Fruit fly (Drosophila melanogaster) whole organism, embryonic: ENCODE measurements around the gene CG14020.
A peak's percentile ranks its signal among the peaks of the same experiment; 100 is the strongest.

Source experiments
- B-H2 ChIP-seq: fragments of 200-800 bp; sonication (Bioruptor generic); optimal IDR thresholded peaks from 2 replicates; lab custom pipeline; 2018; ENCODE audit warnings: missing biosample characterization, mild to moderate bottlenecking, missing genetic modification characterization
- BEAF-32 ChIP-seq: fragments of 200-800 bp; sonication (Bioruptor generic); optimal IDR thresholded peaks from 3 replicates; lab custom pipeline; 2017; ENCODE audit warnings: missing biosample characterization, missing genetic modification characterization, mild to moderate bottlenecking, moderate library complexity, missing genetic modification reagents
- Bteb2 ChIP-seq: fragments of 200-800 bp; sonication (Bioruptor generic); optimal IDR thresholded peaks from 2 replicates; lab custom pipeline; 2016; ENCODE audit warnings: missing biosample characterization, missing genetic modification characterization
- CG10462 ChIP-seq: fragments of 200-800 bp; sonication (Bioruptor generic); optimal IDR thresholded peaks from 2 replicates; lab custom pipeline; 2016; ENCODE audit warnings: missing biosample characterization, missing genetic modification characterization
- CG12391 ChIP-seq: fragments of 200-800 bp; sonication (Bioruptor generic); optimal IDR thresholded peaks from 3 replicates; lab custom pipeline; 2018; ENCODE audit warnings: missing biosample characterization, mild to moderate bottlenecking, missing genetic modification characterization, moderate library complexity
- CG13894 ChIP-seq: fragments of 200-800 bp; sonication (Bioruptor generic); optimal IDR thresholded peaks from 3 replicates; lab custom pipeline; 2018; ENCODE audit warnings: missing biosample characterization, mild to moderate bottlenecking, missing genetic modification characterization, moderate library complexity
- CG14710 ChIP-seq: fragments of 200-800 bp; sonication (Bioruptor generic); optimal IDR thresholded peaks from 3 replicates; lab custom pipeline; 2019; ENCODE audit warnings: missing biosample characterization, mild to moderate bottlenecking, missing genetic modification characterization, moderate library complexity
- CG14860 ChIP-seq: fragments of 200-800 bp; sonication (Bioruptor generic); IDR thresholded peaks from 3 replicates; pipeline ENCODE4 v1.3.6; 2022; ENCODE audit warnings: missing biosample characterization, missing genetic modification characterization; ENCODE audit not compliant: partially characterized antibody
- CG15514 ChIP-seq: fragments of 200-800 bp; sonication (Bioruptor generic); optimal IDR thresholded peaks from 3 replicates; lab custom pipeline; 2017; ENCODE audit warnings: missing biosample characterization, missing genetic modification characterization, mild to moderate bottlenecking, moderate library complexity, missing genetic modification reagents
- CG17186 ChIP-seq: fragments of 200-800 bp; sonication (Bioruptor generic); optimal IDR thresholded peaks from 3 replicates; lab custom pipeline; 2017; ENCODE audit warnings: missing biosample characterization, missing genetic modification reagents, missing genetic modification characterization
- CG2120 ChIP-seq: fragments of 200-800 bp; sonication (Bioruptor generic); optimal IDR thresholded peaks from 3 replicates; lab custom pipeline; 2016; ENCODE audit warnings: missing biosample characterization, missing genetic modification characterization
- CG2875 ChIP-seq: fragments of 200-800 bp; sonication (Bioruptor generic); optimal IDR thresholded peaks from 2 replicates; lab custom pipeline; 2017; ENCODE audit warnings: missing biosample characterization, mild to moderate bottlenecking, missing genetic modification characterization, missing genetic modification reagents
- CG31224 ChIP-seq: fragments of 200-800 bp; sonication (Bioruptor generic); IDR thresholded peaks from 2 replicates; pipeline ENCODE4 v1.3.6; 2022; ENCODE audit warnings: missing biosample characterization, missing genetic modification characterization
- CG33213 ChIP-seq: fragments of 200-800 bp; sonication (Bioruptor generic); optimal IDR thresholded peaks from 3 replicates; lab custom pipeline; 2016; ENCODE audit warnings: missing biosample characterization, missing genetic modification characterization
- CG34422 ChIP-seq: fragments of 200-800 bp; sonication (Bioruptor generic); IDR thresholded peaks from 3 replicates; pipeline ENCODE4 v1.3.6; 2022; ENCODE audit warnings: missing biosample characterization, missing genetic modification characterization
- CG6791 ChIP-seq: fragments of 200-800 bp; sonication (Bioruptor generic); IDR thresholded peaks from 3 replicates; pipeline ENCODE4 v1.3.6; 2022; ENCODE audit warnings: missing biosample characterization, missing genetic modification characterization; ENCODE audit not compliant: partially characterized antibody
- CG8388 ChIP-seq: fragments of 200-800 bp; sonication (Bioruptor generic); optimal IDR thresholded peaks from 2 replicates; lab custom pipeline; 2019; ENCODE audit warnings: missing biosample characterization, mild to moderate bottlenecking, missing genetic modification characterization, moderate library complexity
- CG9437 ChIP-seq: fragments of 200-800 bp; sonication (Bioruptor generic); optimal IDR thresholded peaks from 2 replicates; lab custom pipeline; 2018; ENCODE audit warnings: missing biosample characterization, mild to moderate bottlenecking, missing genetic modification characterization
- CG9876 ChIP-seq: fragments of 200-800 bp; sonication (Bioruptor generic); optimal IDR thresholded peaks from 2 replicates; lab custom pipeline; 2016; ENCODE audit warnings: missing biosample characterization, missing genetic modification characterization
- CTCF ChIP-seq: fragments of 200-800 bp; sonication (Bioruptor generic); optimal IDR thresholded peaks from 2 replicates; lab custom pipeline; 2017; ENCODE audit warnings: missing biosample characterization, mild to moderate bottlenecking, missing genetic modification characterization, moderate library complexity
- CoRest ChIP-seq: fragments of 200-800 bp; sonication (Bioruptor generic); optimal IDR thresholded peaks from 3 replicates; lab custom pipeline; 2018; ENCODE audit warnings: missing biosample characterization, mild to moderate bottlenecking, missing genetic modification characterization, moderate library complexity
- E2f2 ChIP-seq: fragments of 200-800 bp; sonication (Bioruptor generic); IDR thresholded peaks from 2 replicates; pipeline ENCODE4 v1.3.6; 2022; ENCODE audit warnings: missing biosample characterization, missing genetic modification characterization
- Fer2 ChIP-seq: fragments of 200-800 bp; sonication (Bioruptor generic); optimal IDR thresholded peaks from 2 replicates; lab custom pipeline; 2018; ENCODE audit warnings: missing biosample characterization, mild to moderate bottlenecking, missing genetic modification characterization, moderate library complexity
- Hmr ChIP-seq: fragments of 200-800 bp; sonication (Bioruptor generic); optimal IDR thresholded peaks from 3 replicates; lab custom pipeline; 2017; ENCODE audit warnings: mild to moderate bottlenecking, missing biosample characterization, missing genetic modification reagents, missing genetic modification characterization
- Hr3 ChIP-seq: fragments of 200-800 bp; sonication (Bioruptor generic); optimal IDR thresholded peaks from 3 replicates; lab custom pipeline; 2016; ENCODE audit warnings: missing biosample characterization, missing genetic modification characterization
- Lhr ChIP-seq: fragments of 200-800 bp; sonication (Bioruptor generic); optimal IDR thresholded peaks from 3 replicates; lab custom pipeline; 2017; ENCODE audit warnings: mild to moderate bottlenecking, missing biosample characterization, missing genetic modification reagents, missing genetic modification characterization
- Mad ChIP-seq: fragments of 200-800 bp; sonication (Bioruptor generic); optimal IDR thresholded peaks from 2 replicates; lab custom pipeline; 2016; ENCODE audit warnings: missing biosample characterization, missing genetic modification characterization
- Scr ChIP-seq: fragments of 200-800 bp; sonication (Bioruptor generic); IDR thresholded peaks from 2 replicates; pipeline ENCODE4 v1.3.6; 2022; ENCODE audit warnings: missing biosample characterization, missing genetic modification characterization; ENCODE audit not compliant: partially characterized antibody
- Side ChIP-seq: fragments of 200-800 bp; sonication (Bioruptor generic); optimal IDR thresholded peaks from 2 replicates; lab custom pipeline; 2016; ENCODE audit warnings: missing biosample characterization, missing genetic modification characterization
- Sin3A ChIP-seq: fragments of >200 bp; optimal IDR thresholded peaks from 2 replicates; lab custom pipeline; 2018
- Spps ChIP-seq: fragments of 200-800 bp; sonication (Bioruptor generic); optimal IDR thresholded peaks from 2 replicates; lab custom pipeline; 2018; ENCODE audit warnings: missing biosample characterization, mild to moderate bottlenecking, missing genetic modification characterization
- Stat92E ChIP-seq, 3 experiments: fragments of >200 bp in 2 of 3; fragments of 200-800 bp in 1 of 3; sonication (Bioruptor generic) in 1 of 3; optimal IDR thresholded peaks; 2 replicates each; lab custom pipeline; 2017 to 2019; ENCODE audit warnings: missing biosample characterization in 3 of 3, missing genetic modification characterization in 3 of 3, mild to moderate bottlenecking in 1 of 3, moderate library complexity in 1 of 3
- YL-1 ChIP-seq: fragments of 200-800 bp; sonication (Bioruptor generic); optimal IDR thresholded peaks from 3 replicates; lab custom pipeline; 2017; ENCODE audit warnings: missing biosample characterization, mild to moderate bottlenecking, missing genetic modification characterization
- ac ChIP-seq: fragments of 200-800 bp; sonication (Bioruptor generic); optimal IDR thresholded peaks from 3 replicates; lab custom pipeline; 2017; ENCODE audit warnings: missing biosample characterization, mild to moderate bottlenecking, missing genetic modification characterization
- bowl ChIP-seq: fragments of 200-800 bp; sonication (Bioruptor generic); IDR thresholded peaks from 2 replicates; pipeline ENCODE4 v1.3.6; 2022; ENCODE audit warnings: missing biosample characterization, missing genetic modification characterization
- crp ChIP-seq, 2 experiments: fragments of 200-800 bp; sonication (Bioruptor generic); optimal IDR thresholded peaks; 2 replicates in 1 of 2; 3 replicates in 1 of 2; lab custom pipeline; 2017; ENCODE audit warnings: missing biosample characterization in 2 of 2, missing genetic modification characterization in 2 of 2, mild to moderate bottlenecking in 1 of 2, moderate library complexity in 1 of 2
- dm ChIP-seq: fragments of 200-800 bp; sonication (Bioruptor generic); optimal IDR thresholded peaks from 3 replicates; lab custom pipeline; 2016; ENCODE audit warnings: missing biosample characterization, missing genetic modification characterization
- ham ChIP-seq: fragments of 200-800 bp; sonication (Bioruptor generic); IDR thresholded peaks from 2 replicates; pipeline ENCODE4 v1.3.6; 2022; ENCODE audit warnings: missing biosample characterization, missing genetic modification characterization
- hbn ChIP-seq: fragments of 200-800 bp; sonication (Bioruptor generic); IDR thresholded peaks from 2 replicates; pipeline ENCODE4 v1.3.6; 2022; ENCODE audit warnings: missing biosample characterization, missing genetic modification characterization; ENCODE audit not compliant: partially characterized antibody
- hkb ChIP-seq, 2 experiments: fragments of 200-800 bp in 1 of 2; fragments of >200 bp in 1 of 2; sonication (Bioruptor generic) in 1 of 2; IDR thresholded peaks in 1 of 2; optimal IDR thresholded peaks in 1 of 2; 2 replicates each; pipeline versions ENCODE4 v1.3.6 to Lab custom; 2017 to 2022; ENCODE audit warnings: missing biosample characterization in 1 of 2, missing genetic modification characterization in 1 of 2
- nau ChIP-seq: fragments of 200-800 bp; sonication (Bioruptor generic); optimal IDR thresholded peaks from 3 replicates; lab custom pipeline; 2017; ENCODE audit warnings: missing biosample characterization, mild to moderate bottlenecking, missing genetic modification characterization, missing genetic modification reagents
- pzg ChIP-seq: fragments of 200-800 bp; sonication (Bioruptor generic); optimal IDR thresholded peaks from 3 replicates; lab custom pipeline; 2018; ENCODE audit warnings: missing biosample characterization, mild to moderate bottlenecking, missing genetic modification characterization, moderate library complexity
- schlank ChIP-seq: fragments of 200-800 bp; sonication (Bioruptor generic); optimal IDR thresholded peaks from 2 replicates; lab custom pipeline; 2018; ENCODE audit warnings: missing biosample characterization, mild to moderate bottlenecking, missing genetic modification characterization
- sens ChIP-seq: fragments of 200-800 bp; sonication (Bioruptor generic); peaks from one replicate; lab custom pipeline; 2016; ENCODE audit warnings: missing biosample characterization, missing genetic modification characterization
- sna ChIP-seq: fragments of 200-800 bp; sonication (Bioruptor generic); IDR thresholded peaks from 2 replicates; pipeline ENCODE4 v1.3.6; 2022; ENCODE audit warnings: missing biosample characterization, missing genetic modification characterization; ENCODE audit not compliant: partially characterized antibody
- sob ChIP-seq: fragments of 200-800 bp; sonication (Bioruptor generic); IDR thresholded peaks from 2 replicates; pipeline ENCODE4 v1.3.6; 2022; ENCODE audit warnings: missing biosample characterization, missing genetic modification characterization
- stc ChIP-seq: fragments of 200-800 bp; sonication (Bioruptor generic); IDR thresholded peaks from 2 replicates; pipeline ENCODE4 v1.3.6; 2022; ENCODE audit warnings: missing biosample characterization, missing genetic modification characterization
- yki ChIP-seq: fragments of >200 bp; optimal IDR thresholded peaks from 3 replicates; lab custom pipeline; 2018
- zf30C ChIP-seq: fragments of 200-800 bp; sonication (Bioruptor generic); optimal IDR thresholded peaks from 3 replicates; lab custom pipeline; 2018; ENCODE audit warnings: missing biosample characterization, mild to moderate bottlenecking, missing genetic modification characterization

CG14020 gene

DNA sequence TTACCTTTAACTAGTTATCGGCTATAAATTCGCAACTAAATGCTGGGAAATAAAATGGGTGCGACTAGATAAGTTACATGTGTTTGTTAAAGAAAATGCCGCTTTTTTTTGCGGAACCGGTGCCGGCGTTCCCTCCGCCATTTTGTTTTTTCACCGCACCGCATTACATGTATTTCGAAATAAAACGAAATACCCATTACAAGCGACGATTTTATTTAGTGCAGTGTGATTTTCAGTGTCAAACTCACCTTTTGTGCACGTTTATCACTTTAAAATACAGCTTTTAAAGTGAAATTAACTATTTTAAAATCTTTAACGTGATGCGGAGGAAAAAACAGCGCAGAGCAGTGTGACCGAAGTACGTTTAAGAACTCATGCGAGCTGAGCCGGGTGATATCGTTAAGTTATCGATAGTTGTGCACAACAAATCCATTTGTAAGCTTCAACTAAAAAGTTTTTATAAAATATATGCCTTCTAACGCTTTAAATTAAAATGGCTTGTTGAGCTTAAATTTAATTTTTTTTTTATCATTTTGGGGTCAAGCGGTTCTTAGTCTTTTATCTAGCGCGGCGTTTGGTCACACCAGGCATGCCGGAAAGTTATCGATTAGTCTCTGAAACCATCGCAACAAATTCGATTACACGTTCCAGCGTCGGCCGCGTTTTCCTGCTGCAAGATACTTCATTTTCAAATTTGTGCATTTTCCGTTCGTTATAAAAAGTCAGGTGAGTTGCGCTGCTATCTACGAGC is 24.6 kb downstream of the CG14020 start, which contains the start of the genes Hel25E and Lam (continued):
- TF ChIP-seq Stat92E (GFP tag; optimal IDR thresholded peaks at IDR 0.05; lab: Kevin White, UChicago): no peak
- TF ChIP-seq CG2120 (GFP tag; lab: Kevin White, UChicago): peak; percentile 29
- TF ChIP-seq CG33213 (GFP tag; lab: Kevin White, UChicago): no peak
- no peak for TF ChIP-seq CG31224 (GFP tag; lab: Robert Waterston, UW)
- TF ChIP-seq pzg (GFP tag; lab: Kevin White, UChicago): peak; percentile 78
- TF ChIP-seq Scr: peak; percentile 91
- no peak for TF ChIP-seq CG9437 (GFP tag; lab: Kevin White, UChicago)
- TF ChIP-seq CG10462 (GFP tag; lab: Kevin White, UChicago): no peak
- no peak for TF ChIP-seq CG13894 (tag; lab: Kevin White, UChicago)
- TF ChIP-seq stc (GFP tag; lab: Robert Waterston, UW): no peak
- TF ChIP-seq zf30C (GFP tag; lab: Kevin White, UChicago): no peak
- no peak for TF ChIP-seq CG8388 (GFP tag; lab: Kevin White, UChicago)
- no peak for TF ChIP-seq CG2875 (GFP tag; lab: Kevin White, UChicago)
- TF ChIP-seq schlank (tag; lab: Kevin White, UChicago): no peak
- peak; percentile 42 for TF ChIP-seq Mad (GFP tag; lab: Kevin White, UChicago)
- peak; percentile 94 for TF ChIP-seq BEAF-32 (GFP tag; lab: Kevin White, UChicago)
- peak; percentile 69 for TF ChIP-seq hkb (optimal IDR thresholded peaks at IDR 0.05; lab: Kevin White, UChicago)
- no peak for TF ChIP-seq hkb (GFP tag; IDR thresholded peaks at IDR 0.05; lab: Robert Waterston, UW)
- TF ChIP-seq sna: peak; percentile 93
- peak; percentile 92 for TF ChIP-seq sens (GFP tag; lab: Kevin White, UChicago)
- peak; percentile 91 for TF ChIP-seq Hr3 (GFP tag; lab: Kevin White, UChicago)
- no peak for TF ChIP-seq CTCF
- TF ChIP-seq CG6791 (GFP tag; lab: Robert Waterston, UW): peak; percentile 81
- TF ChIP-seq CG34422 (GFP tag; lab: Robert Waterston, UW): peak; percentile 79; the same call in 1 of the 3 replicates
- no peak for TF ChIP-seq B-H2
- peak; percentile 55 for TF ChIP-seq Lhr (GFP tag; lab: Kevin White, UChicago)
- 0 out of 2 replicates have a peak, but pooled peaks have one; percentile 40 for TF ChIP-seq E2f2 (GFP tag; lab: Robert Waterston, UW)
- peak; percentile 90 for TF ChIP-seq hbn (GFP tag; lab: Robert Waterston, UW)
- TF ChIP-seq CG14710 (tag; lab: Kevin White, UChicago): peak; percentile 79
- peak; percentile 16 for TF ChIP-seq dm
- TF ChIP-seq yki (lab: Kevin White, UChicago): no peak
- TF ChIP-seq crp (GFP tag; optimal IDR thresholded peaks at IDR 0.05; lab: Kevin White, UChicago): peak in 1 of 2 experiments; percentile 21
- no peak for TF ChIP-seq Fer2 (tag; lab: Kevin White, UChicago)
- TF ChIP-seq CG12391 (tag; lab: Kevin White, UChicago): peak; percentile 63
- peak; percentile 14 for TF ChIP-seq Side (GFP tag; lab: Kevin White, UChicago)
- peak; percentile 98 for TF ChIP-seq Sin3A (lab: Kevin White, UChicago)
- peak; percentile 66; the same call in 1 of the 3 replicates for TF ChIP-seq CG14860 (GFP tag; lab: Robert Waterston, UW)
- TF ChIP-seq CG15514 (GFP tag; lab: Kevin White, UChicago): peak; percentile 73
- TF ChIP-seq sob (GFP tag; lab: Robert Waterston, UW): no peak
- peak; percentile 3 for TF ChIP-seq CoRest
- no peak for TF ChIP-seq Bteb2 (GFP tag; lab: Kevin White, UChicago)
- no peak for TF ChIP-seq nau (GFP tag; lab: Kevin White, UChicago)
- TF ChIP-seq ham (GFP tag; lab: Robert Waterston, UW): no peak
- TF ChIP-seq Hmr (GFP tag; lab: Kevin White, UChicago): peak; percentile 51
- TF ChIP-seq CG17186 (GFP tag; lab: Kevin White, UChicago): peak; percentile 79
- TF ChIP-seq bowl: no peak
- peak; percentile 18 for TF ChIP-seq Spps (tag; lab: Kevin White, UChicago)
- TF ChIP-seq ac: no peak
- peak; percentile 58 for TF ChIP-seq YL-1 (GFP tag; lab: Kevin White, UChicago)
- no peak for TF ChIP-seq CG9876
